Fruit fly (Drosophila melanogaster): Measurements from ENCODE around the gene Culd.
A peak's percentile ranks its signal among the peaks of the same experiment; 100 is the strongest.

Culd gene

dm6 chr3L:8395630-8396168 is 39.6 kb upstream of the Culd start, which contains the start of gene CG7120 (continued):
- TF ChIP-seq Pdp1 (GFP tag; optimal IDR thresholded peaks at IDR 0.05) (peak; percentile 43 to 58), ash1 (GFP tag; optimal IDR thresholded peaks at IDR 0.05) (no peak), chn (GFP tag; optimal IDR thresholded peaks at IDR 0.05) (peak; percentile 53), Med (GFP tag) (peak; percentile 91), Nf-YB (GFP tag; optimal IDR thresholded peaks at IDR 0.05) (peak; percentile 45), zfh1 (GFP tag; IDR thresholded peaks at IDR 0.05) (peak; percentile 56; the same call in 2 of the 3 replicates), dpn (GFP tag; optimal IDR thresholded peaks at IDR 0.05) (peak; percentile 27 to 47), twi (tag; optimal IDR thresholded peaks at IDR 0.05) (peak; percentile 33), jing (GFP tag; optimal IDR thresholded peaks at IDR 0.05) (peak; percentile 28), sob (GFP tag; IDR thresholded peaks at IDR 0.05) (peak; percentile 62; the same call in 1 of the 2 replicates), D (optimal IDR thresholded peaks at IDR 0.05) (no peak), D (GFP tag; optimal IDR thresholded peaks at IDR 0.05) (peak; percentile 62), E2f1 (GFP tag; IDR thresholded peaks at IDR 0.05) (no peak), tin (GFP tag; optimal IDR thresholded peaks at IDR 0.05) (peak; percentile 28), Hr3 (GFP tag; optimal IDR thresholded peaks at IDR 0.05) (peak; percentile 7), otp (GFP tag; IDR thresholded peaks at IDR 0.05) (no peak), hkb (optimal IDR thresholded peaks at IDR 0.05) (no peak), hkb (GFP tag; IDR thresholded peaks at IDR 0.05) (peak; percentile 43; the same call in 1 of the 2 replicates), CG15479 (GFP tag; optimal IDR thresholded peaks at IDR 0.05) (no peak), Six4 (GFP tag; optimal IDR thresholded peaks at IDR 0.05) (peak; percentile 53), exex (tag; optimal IDR thresholded peaks at IDR 0.05) (no peak), CG15011 (GFP tag; optimal IDR thresholded peaks at IDR 0.05) (peak; percentile 23), gem (tag; optimal IDR thresholded peaks at IDR 0.05) (peak; percentile 63), CG13775 (GFP tag; optimal IDR thresholded peaks at IDR 0.05) (peak; percentile 34), H15 (GFP tag; IDR thresholded peaks at IDR 0.05) (no peak), MESR4 (GFP tag; optimal IDR thresholded peaks at IDR 0.05) (peak; percentile 17), sisA (GFP tag; IDR thresholded peaks at IDR 0.05) (0 out of 2 replicates have a peak, but pooled peaks have one; percentile 25), CG1647 (GFP tag; optimal IDR thresholded peaks at IDR 0.05) (peak; percentile 19), CG18011 (GFP tag; optimal IDR thresholded peaks at IDR 0.05) (peak; percentile 10), HLHmδ (GFP tag; optimal IDR thresholded peaks at IDR 0.05) (no peak), pum (GFP tag; optimal IDR thresholded peaks at IDR 0.05) (peak; percentile 36), tx (GFP tag; optimal IDR thresholded peaks at IDR 0.05) (peak; percentile 4), lab (GFP tag; optimal IDR thresholded peaks at IDR 0.05) (peak; percentile 61), Ptx1 (GFP tag; IDR thresholded peaks at IDR 0.05) (0 out of 2 replicates have a peak, but pooled peaks have one; percentile 13), CG4360 (GFP tag; IDR thresholded peaks at IDR 0.05) (peak; percentile 53), CG9437 (GFP tag; optimal IDR thresholded peaks at IDR 0.05) (peak; percentile 54), pb (GFP tag; optimal IDR thresholded peaks at IDR 0.05) (no peak), Hand (GFP tag; optimal IDR thresholded peaks at IDR 0.05) (peak; percentile 48), Deaf1 (tag; optimal IDR thresholded peaks at IDR 0.05) (peak; percentile 97), CG13296 (GFP tag; optimal IDR thresholded peaks at IDR 0.05) (no peak), BEAF-32 (GFP tag; optimal IDR thresholded peaks at IDR 0.05) (no peak), CG14667 (GFP tag; IDR thresholded peaks at IDR 0.05) (no peak), CG15696 (tag; optimal IDR thresholded peaks at IDR 0.05) (no peak), unpg (GFP tag; optimal IDR thresholded peaks at IDR 0.05) (peak; percentile 35), unc-4 (GFP tag; IDR thresholded peaks at IDR 0.05; ENCODE audit: partially characterized antibody) (no peak), Ets65A (GFP tag) (no peak), CG17385 (GFP tag; optimal IDR thresholded peaks at IDR 0.05) (peak; percentile 55), CG10267 (tag; optimal IDR thresholded peaks at IDR 0.05) (peak; percentile 5), CG7786 (GFP tag; optimal IDR thresholded peaks at IDR 0.05) (peak; percentile 42), Dbx (GFP tag; IDR thresholded peaks at IDR 0.05) (0 out of 3 replicates have a peak, but pooled peaks have one; percentile 20)

Measured in whole organism, embryonic.